Worm (Caenorhabditis elegans) whole organism, L4/young adult: ENCODE data around the gene str-153.

Experiments
- W03F9.2 ChIP-seq: fragments of 150-350 bp; optimal IDR thresholded peaks from 2 replicates; lab custom pipeline; 2014; ENCODE audit warnings: missing biosample characterization, missing genetic modification characterization
- dao-5 ChIP-seq: sonication (generic microtip); optimal IDR thresholded peaks from 2 replicates; lab custom pipeline; 2016; ENCODE audit warnings: missing genotype, missing genetic modification characterization, moderate library complexity, missing compliant biosample characterization
- him-1 ChIP-seq: sonication (generic microtip); optimal IDR thresholded peaks from 2 replicates; lab custom pipeline; 2016; ENCODE audit warnings: missing genotype, missing genetic modification reagents, missing genetic modification characterization, missing compliant biosample characterization

ce11 chrIV:4963834-4964233 is 29.6 kb downstream of the str-153 start, which contains the start of gene txt-3:
- no peak for TF ChIP-seq W03F9.2
- no peak for TF ChIP-seq dao-5 (tag; lab: Kevin White, UChicago)
- TF ChIP-seq him-1 (tag; lab: Kevin White, UChicago): no peak
